Fruit fly (Drosophila melanogaster): ENCODE results near the gene tin.

DNA sequence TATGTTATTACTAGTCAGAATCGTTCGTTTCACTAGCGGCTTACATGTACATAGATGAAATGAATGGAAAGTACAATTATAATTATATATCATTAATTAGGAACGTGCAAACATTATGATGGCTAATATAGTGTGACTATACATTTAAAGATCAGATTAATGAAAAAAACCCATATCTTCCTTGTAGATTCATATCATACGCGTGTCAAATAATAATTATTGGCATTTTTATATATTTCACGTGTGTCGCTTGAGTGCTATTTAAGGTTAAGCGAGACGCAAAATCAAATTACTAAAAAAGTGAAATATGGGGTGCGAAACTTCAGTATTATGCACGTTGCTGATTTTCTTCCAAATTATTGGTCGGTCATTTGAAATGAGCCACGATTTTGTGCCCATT is 28.4 kb downstream of the tin start, which contains the start of gene CheB93a:
- no peak for TF ChIP-seq EcR (GFP tag; optimal IDR thresholded peaks at IDR 0.05)
- TF ChIP-seq pan (optimal IDR thresholded peaks at IDR 0.05): no peak
